Fruit fly (Drosophila melanogaster) whole organism, adult: ENCODE measurements around the gene CG8051.

Experiments used
- CG1620 ChIP-seq: fragments of 200-800 bp; sonication (Bioruptor generic); optimal IDR thresholded peaks from 2 replicates; lab custom pipeline; 2016; ENCODE audit warnings: missing biosample characterization, missing genetic modification characterization
- CG5204 ChIP-seq: fragments of 200-800 bp; sonication (Bioruptor generic); optimal IDR thresholded peaks from 2 replicates; lab custom pipeline; 2016; ENCODE audit warnings: missing biosample characterization, missing genetic modification characterization
- kay ChIP-seq: fragments of 200-800 bp; sonication (Bioruptor generic); peaks from one replicate; lab custom pipeline; 2016; ENCODE audit warnings: missing biosample characterization, missing genetic modification characterization, borderline replicate concordance
- ovo ChIP-seq: fragments of 200-800 bp; sonication (Bioruptor generic); optimal IDR thresholded peaks from 2 replicates; lab custom pipeline; 2016; ENCODE audit warnings: missing biosample characterization, missing genetic modification characterization
- pad ChIP-seq: fragments of 200-800 bp; sonication (Bioruptor generic); optimal IDR thresholded peaks from 3 replicates; lab custom pipeline; 2017; ENCODE audit warnings: missing biosample characterization, missing genetic modification characterization, mild to moderate bottlenecking, moderate library complexity, missing genetic modification reagents
- toe ChIP-seq: fragments of 200-800 bp; sonication (Bioruptor generic); optimal IDR thresholded peaks from 2 replicates; lab custom pipeline; 2016; ENCODE audit warnings: missing biosample characterization, missing genetic modification characterization

DNA sequence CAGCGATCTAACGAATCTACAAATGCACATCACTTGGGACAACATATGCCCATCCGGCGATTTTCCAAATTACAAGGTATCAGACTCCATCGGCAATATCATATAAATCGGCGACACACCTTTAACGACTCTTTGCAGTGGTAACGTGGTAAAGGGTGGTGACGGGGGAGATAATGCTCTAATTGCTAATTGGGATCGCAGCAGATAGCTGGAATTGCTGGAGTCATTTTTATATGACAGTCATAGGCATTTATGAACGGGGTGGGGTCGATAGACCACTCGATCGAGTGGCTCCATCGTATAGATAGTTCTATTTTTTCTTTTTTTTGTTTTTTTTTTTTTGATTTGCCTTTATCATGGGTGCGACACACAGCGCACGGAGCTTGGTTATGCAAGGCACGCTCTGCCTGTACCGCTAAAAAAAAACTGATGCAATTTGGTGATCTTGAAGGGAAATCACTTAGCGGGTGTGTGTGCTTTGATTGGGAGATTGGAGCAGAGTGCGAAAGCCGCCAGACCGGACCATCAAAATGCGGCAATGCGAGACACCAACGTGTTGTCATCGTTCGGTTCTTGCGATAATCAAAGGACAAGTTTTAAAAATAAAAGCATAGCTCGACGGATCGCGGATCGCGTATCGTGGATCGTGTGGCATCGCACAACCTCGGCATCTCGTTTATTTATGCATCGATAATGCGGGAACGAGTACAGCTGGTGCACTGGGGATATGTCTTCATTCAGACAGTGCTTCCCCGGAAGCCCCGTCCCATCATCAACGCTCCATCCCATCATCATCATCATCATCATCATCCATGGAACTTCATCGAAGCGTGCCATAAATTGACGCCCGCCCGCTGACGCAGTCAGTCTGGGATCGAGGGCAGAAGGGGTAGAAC lies 6.8 kb upstream of the CG8051 start:
- TF ChIP-seq CG5204 (GFP tag; lab: Kevin White, UChicago) = no peak
- no peak for TF ChIP-seq pad (GFP tag; lab: Kevin White, UChicago)
- no peak for TF ChIP-seq toe (GFP tag; lab: Kevin White, UChicago)
- no peak for TF ChIP-seq ovo (GFP tag; lab: Kevin White, UChicago)
- no peak for TF ChIP-seq kay (GFP tag; lab: Kevin White, UChicago)
- no peak for TF ChIP-seq CG1620 (GFP tag; lab: Kevin White, UChicago)
